Worm (Caenorhabditis elegans) whole organism, midembryonic: ENCODE measurements around the gene nhr-35.

Experiments used
- T22C8.4 ChIP-seq: fragments of 200-800 bp; sonication (Bioruptor generic); IDR thresholded peaks from 2 replicates; pipeline ENCODE4 v1.3.6; 2022; ENCODE audit warnings: missing genetic modification characterization, missing compliant biosample characterization
- cog-1 ChIP-seq: sonication (generic microtip); optimal IDR thresholded peaks from 2 replicates; lab custom pipeline; 2016; ENCODE audit warnings: missing genetic modification characterization, missing compliant biosample characterization
- flt-1 ChIP-seq: fragments of 200-800 bp; sonication (Bioruptor generic); IDR thresholded peaks from 2 replicates; pipeline ENCODE4 v1.3.6; 2022; ENCODE audit warnings: missing genetic modification characterization, missing compliant biosample characterization
- klf-2 ChIP-seq: fragments of 200-800 bp; sonication (Bioruptor generic); conservative IDR thresholded peaks from 2 replicates; pipeline ENCODE4 v1.3.6; 2022; ENCODE audit warnings: missing genetic modification reagents, missing genetic modification characterization, missing compliant biosample characterization
- med-1 ChIP-seq: sonication (generic microtip); optimal IDR thresholded peaks from 2 replicates; lab custom pipeline; 2017; ENCODE audit warnings: missing genetic modification characterization, mild to moderate bottlenecking, missing compliant biosample characterization, antibody characterized with exemption, missing genetic modification reagents; ENCODE audit not compliant: insufficient read depth
- ref-1 ChIP-seq: fragments of 200-800 bp; sonication (Bioruptor generic); conservative IDR thresholded peaks from 2 replicates; pipeline ENCODE4 v1.3.6; 2022; ENCODE audit warnings: missing genetic modification reagents, missing genetic modification characterization, missing compliant biosample characterization
- tab-1 ChIP-seq: fragments of 200-800 bp; sonication (Bioruptor generic); IDR thresholded peaks from 2 replicates; pipeline ENCODE4 v1.3.6; 2022; ENCODE audit warnings: missing genetic modification characterization, missing compliant biosample characterization
- ztf-23 ChIP-seq: fragments of 200-800 bp; sonication (Bioruptor generic); IDR thresholded peaks from 2 replicates; pipeline ENCODE4 v1.3.6; 2022; ENCODE audit warnings: missing genetic modification reagents, missing genetic modification characterization, missing compliant biosample characterization
- ztf-29 ChIP-seq: fragments of 200-800 bp; sonication (Bioruptor generic); IDR thresholded peaks from 2 replicates; pipeline ENCODE4 v1.3.6; 2022; ENCODE audit warnings: missing genetic modification reagents, missing genetic modification characterization, missing compliant biosample characterization

nhr-35 gene

ce11 chrX:4548929-4549328 is 16.4 kb downstream of the nhr-35 start:
- no peak for TF ChIP-seq klf-2 (GFP tag; lab: Robert Waterston, UW)
- no peak for TF ChIP-seq T22C8.4 (GFP tag; lab: Robert Waterston, UW)

ce11 chrX:4549853-4550596 is 17.5 kb downstream of the nhr-35 start, which contains the start of gene C07A12.18:
C07A12.18 (minus strand) TSS chrX:4549903.
- TF ChIP-seq flt-1 (GFP tag; lab: Robert Waterston, UW), result no peak
- no peak for TF ChIP-seq ref-1 (GFP tag; lab: Robert Waterston, UW)
- TF ChIP-seq klf-2 (GFP tag; lab: Robert Waterston, UW), result no peak
- TF ChIP-seq T22C8.4 (GFP tag; lab: Robert Waterston, UW), result no peak
- TF ChIP-seq med-1 (GFP tag; lab: Kevin White, UChicago), result no peak
- TF ChIP-seq ztf-23 (GFP tag; lab: Robert Waterston, UW), result no peak
- TF ChIP-seq ztf-29, result no peak
- no peak for TF ChIP-seq tab-1
- TF ChIP-seq cog-1, result no peak

- no peak for TF ChIP-seq tab-1
- no peak for TF ChIP-seq T22C8.4 (GFP tag; lab: Robert Waterston, UW)
- TF ChIP-seq cog-1, result no peak
- TF ChIP-seq med-1 (GFP tag; lab: Kevin White, UChicago), result no peak
- no peak for TF ChIP-seq ztf-29
- TF ChIP-seq klf-2 (GFP tag; lab: Robert Waterston, UW), result no peak
- no peak for TF ChIP-seq ztf-23 (GFP tag; lab: Robert Waterston, UW)
- no peak for TF ChIP-seq flt-1 (GFP tag; lab: Robert Waterston, UW)
- TF ChIP-seq ref-1 (GFP tag; lab: Robert Waterston, UW), result no peak
Observed at ce11 chrX:4550987-4551386, 18.5 kb downstream of the nhr-35 start.

- TF ChIP-seq cog-1 (no peak), ztf-23 (GFP tag; lab: Robert Waterston, UW) (no peak), T22C8.4 (GFP tag; lab: Robert Waterston, UW) (no peak), tab-1 (no peak)
Observed at ce11 chrX:4553033-4553432, 20.5 kb downstream of the nhr-35 start.

- TF ChIP-seq med-1 (GFP tag; lab: Kevin White, UChicago), result no peak
- TF ChIP-seq flt-1 (GFP tag; lab: Robert Waterston, UW), result no peak
- TF ChIP-seq klf-2 (GFP tag; lab: Robert Waterston, UW), result no peak
- TF ChIP-seq ztf-23 (GFP tag; lab: Robert Waterston, UW), result no peak
- TF ChIP-seq ztf-29, result no peak
- TF ChIP-seq cog-1, result no peak
- TF ChIP-seq tab-1, result no peak
- no peak for TF ChIP-seq ref-1 (GFP tag; lab: Robert Waterston, UW)
- no peak for TF ChIP-seq T22C8.4 (GFP tag; lab: Robert Waterston, UW)
Observed at ce11 chrX:4553491-4553890, 21.0 kb downstream of the nhr-35 start.

- no peak for TF ChIP-seq ref-1 (GFP tag; lab: Robert Waterston, UW)
- no peak for TF ChIP-seq cog-1
- TF ChIP-seq med-1 (GFP tag; lab: Kevin White, UChicago), result no peak
- no peak for TF ChIP-seq T22C8.4 (GFP tag; lab: Robert Waterston, UW)
- no peak for TF ChIP-seq klf-2 (GFP tag; lab: Robert Waterston, UW)
- TF ChIP-seq tab-1, result no peak
- TF ChIP-seq ztf-29, result no peak
- TF ChIP-seq ztf-23 (GFP tag; lab: Robert Waterston, UW), result no peak
- TF ChIP-seq flt-1 (GFP tag; lab: Robert Waterston, UW), result no peak
Observed at ce11 chrX:4554385-4554784, 21.9 kb downstream of the nhr-35 start, which contains the start of gene ham-2. ham-2 (plus strand) TSS chrX:4554685.

- TF ChIP-seq tab-1 (no peak), ztf-29 (no peak), flt-1 (GFP tag; lab: Robert Waterston, UW) (no peak), klf-2 (GFP tag; lab: Robert Waterston, UW) (no peak), ztf-23 (GFP tag; lab: Robert Waterston, UW) (no peak), ref-1 (GFP tag; lab: Robert Waterston, UW) (no peak), cog-1 (no peak), T22C8.4 (GFP tag; lab: Robert Waterston, UW) (no peak), med-1 (GFP tag; lab: Kevin White, UChicago) (no peak)
Observed at ce11 chrX:4556028-4556427, 23.5 kb downstream of the nhr-35 start.

ce11 chrX:4561863-4562262 is 29.4 kb downstream of the nhr-35 start, which contains the start of gene C05E11.6:
C05E11.6 (plus strand) TSS chrX:4562163.
- TF ChIP-seq T22C8.4 (GFP tag; lab: Robert Waterston, UW) (no peak), klf-2 (GFP tag; lab: Robert Waterston, UW) (no peak), ztf-29 (no peak)

ce11 chrX:4562288-4562687 is 29.8 kb downstream of the nhr-35 start:
- no peak for TF ChIP-seq tab-1
- no peak for TF ChIP-seq flt-1 (GFP tag; lab: Robert Waterston, UW)
- TF ChIP-seq ztf-23 (GFP tag; lab: Robert Waterston, UW), result no peak

- TF ChIP-seq ztf-23 (GFP tag; lab: Robert Waterston, UW), result no peak
- no peak for TF ChIP-seq klf-2 (GFP tag; lab: Robert Waterston, UW)
- TF ChIP-seq ztf-29, result no peak
- no peak for TF ChIP-seq med-1 (GFP tag; lab: Kevin White, UChicago)
- TF ChIP-seq flt-1 (GFP tag; lab: Robert Waterston, UW), result no peak
- no peak for TF ChIP-seq cog-1
- no peak for TF ChIP-seq tab-1
- TF ChIP-seq ref-1 (GFP tag; lab: Robert Waterston, UW), result no peak
- no peak for TF ChIP-seq T22C8.4 (GFP tag; lab: Robert Waterston, UW)
Observed at ce11 chrX:4564717-4565316, 32.3 kb downstream of the nhr-35 start, which contains the start of gene amt-4. amt-4 (plus strand) TSS chrX:4565302.
